Worm (Caenorhabditis elegans): ENCODE data around the gene sax-1.

- no peak for TF ChIP-seq lag-1 (GFP tag; IDR thresholded peaks at IDR 0.05)
- TF ChIP-seq F52B5.7 (tag; optimal IDR thresholded peaks at IDR 0.05) = no peak
- no peak for TF ChIP-seq B0035.1 (tag; optimal IDR thresholded peaks at IDR 0.05)
- TF ChIP-seq gei-17 (GFP tag; optimal IDR thresholded peaks at IDR 0.05) = no peak
Observed at ce11 chrX:3610442-3610841, 39.5 kb downstream of the sax-1 start.

All from whole organism, young adult.